Fruit fly (Drosophila melanogaster) whole organism, embryonic: ENCODE data around the gene Hs6st.
A peak's percentile ranks its signal among the peaks of the same experiment; 100 is the strongest.

ENCODE experiments used
- Atf6 ChIP-seq: fragments of 200-800 bp; sonication (Bioruptor generic); IDR thresholded peaks from 2 replicates; pipeline ENCODE4 v1.3.6; 2022; ENCODE audit warnings: missing biosample characterization, missing genetic modification characterization
- Awh ChIP-seq: fragments of 200-800 bp; sonication (Bioruptor generic); IDR thresholded peaks from 2 replicates; pipeline ENCODE4, ENCODE4 v1.3.6; 2022; ENCODE audit warnings: missing biosample characterization, missing genetic modification characterization
- CG10209 ChIP-seq: fragments of 200-800 bp; sonication (Bioruptor generic); optimal IDR thresholded peaks from 3 replicates; lab custom pipeline; 2017; ENCODE audit warnings: missing biosample characterization, mild to moderate bottlenecking, missing genetic modification characterization, missing genetic modification reagents
- CG1024 ChIP-seq: fragments of 200-800 bp; sonication (Bioruptor generic); IDR thresholded peaks from 2 replicates; pipeline ENCODE4 v1.3.6; 2022; ENCODE audit warnings: missing biosample characterization, missing genetic modification characterization
- CG10366 ChIP-seq: fragments of 200-800 bp; sonication (Bioruptor generic); IDR thresholded peaks from 2 replicates; pipeline ENCODE4 v1.3.6; 2022; ENCODE audit warnings: missing biosample characterization, missing genetic modification characterization
- CG12236 ChIP-seq: fragments of 200-800 bp; sonication (Bioruptor generic); optimal IDR thresholded peaks from 2 replicates; lab custom pipeline; 2016; ENCODE audit warnings: missing biosample characterization, missing genetic modification characterization
- CG15696 ChIP-seq: fragments of 200-800 bp; sonication (Bioruptor generic); optimal IDR thresholded peaks from 2 replicates; lab custom pipeline; 2019; ENCODE audit warnings: missing biosample characterization, mild to moderate bottlenecking, missing genetic modification characterization, moderate library complexity
- CG1603 ChIP-seq: fragments of 200-800 bp; sonication (Bioruptor generic); optimal IDR thresholded peaks from 2 replicates; lab custom pipeline; 2019; ENCODE audit warnings: missing biosample characterization, mild to moderate bottlenecking, missing genetic modification characterization, moderate library complexity
- CG16813 ChIP-seq: fragments of 200-800 bp; sonication (Bioruptor generic); IDR thresholded peaks from 3 replicates; pipeline ENCODE4 v1.3.6; 2022; ENCODE audit warnings: missing biosample characterization, missing genetic modification characterization; ENCODE audit not compliant: partially characterized antibody
- CG17385 ChIP-seq: fragments of 200-800 bp; sonication (Bioruptor generic); optimal IDR thresholded peaks from 3 replicates; lab custom pipeline; 2018; ENCODE audit warnings: missing biosample characterization, mild to moderate bottlenecking, missing genetic modification characterization
- CG2120 ChIP-seq: fragments of 200-800 bp; sonication (Bioruptor generic); optimal IDR thresholded peaks from 3 replicates; lab custom pipeline; 2016; ENCODE audit warnings: missing biosample characterization, missing genetic modification characterization
- CG2889 ChIP-seq: fragments of 200-800 bp; sonication (Bioruptor generic); IDR thresholded peaks from 3 replicates; pipeline ENCODE4 v1.3.6; 2022; ENCODE audit warnings: missing biosample characterization, missing genetic modification characterization
- CG3163 ChIP-seq: fragments of 200-800 bp; sonication (Bioruptor generic); optimal IDR thresholded peaks from 3 replicates; lab custom pipeline; 2016; ENCODE audit warnings: missing biosample characterization, missing genetic modification characterization
- CG4328 ChIP-seq: fragments of 200-800 bp; sonication (Bioruptor generic); optimal IDR thresholded peaks from 3 replicates; lab custom pipeline; 2017; ENCODE audit warnings: missing biosample characterization, missing genetic modification reagents, missing genetic modification characterization
- CG4360 ChIP-seq: fragments of 200-800 bp; sonication (Bioruptor generic); IDR thresholded peaks from 2 replicates; pipeline ENCODE4 v1.3.6; 2022; ENCODE audit warnings: missing biosample characterization, missing genetic modification characterization
- CG6272 ChIP-seq: fragments of 200-800 bp; sonication (Bioruptor generic); IDR thresholded peaks from 2 replicates; pipeline ENCODE4 v1.3.6; 2022; ENCODE audit warnings: missing biosample characterization, missing genetic modification characterization
- CG7928 ChIP-seq: fragments of 200-800 bp; sonication (Bioruptor generic); optimal IDR thresholded peaks from 2 replicates; lab custom pipeline; 2017; ENCODE audit warnings: missing biosample characterization, mild to moderate bottlenecking, missing genetic modification characterization
- CG9609 ChIP-seq: fragments of 200-800 bp; sonication (Bioruptor generic); optimal IDR thresholded peaks from 3 replicates; lab custom pipeline; 2016; ENCODE audit warnings: missing biosample characterization, missing genetic modification characterization
- Dfd ChIP-seq, 2 experiments: fragments of >200 bp; optimal IDR thresholded peaks; 2 replicates each; lab custom pipeline; 2017; ENCODE audit warnings: missing biosample characterization in 2 of 2, missing genetic modification characterization in 2 of 2
- Dref ChIP-seq: fragments of 200-800 bp; sonication (Bioruptor generic); IDR thresholded peaks from 2 replicates; pipeline ENCODE4 v1.3.6; 2022; ENCODE audit warnings: missing biosample characterization, missing genetic modification characterization
- Ets97D ChIP-seq: fragments of 200-800 bp; sonication (Bioruptor generic); optimal IDR thresholded peaks from 3 replicates; lab custom pipeline; 2016; ENCODE audit warnings: missing biosample characterization, missing genetic modification characterization
- HLH4C ChIP-seq: fragments of 200-800 bp; sonication (Bioruptor generic); IDR thresholded peaks from 3 replicates; pipeline ENCODE4 v1.3.6; 2022; ENCODE audit warnings: missing biosample characterization, missing genetic modification characterization; ENCODE audit not compliant: partially characterized antibody
- HmgZ ChIP-seq: fragments of 200-800 bp; sonication (Bioruptor generic); optimal IDR thresholded peaks from 2 replicates; lab custom pipeline; 2018; ENCODE audit warnings: missing biosample characterization, mild to moderate bottlenecking, missing genetic modification characterization
- Side ChIP-seq: fragments of 200-800 bp; sonication (Bioruptor generic); optimal IDR thresholded peaks from 2 replicates; lab custom pipeline; 2016; ENCODE audit warnings: missing biosample characterization, missing genetic modification characterization
- Sox100B ChIP-seq: fragments of 200-800 bp; sonication (Bioruptor generic); optimal IDR thresholded peaks from 3 replicates; lab custom pipeline; 2018; ENCODE audit warnings: missing biosample characterization, mild to moderate bottlenecking, missing genetic modification characterization
- Sry-β ChIP-seq: fragments of 200-800 bp; sonication (Bioruptor generic); optimal IDR thresholded peaks from 2 replicates; lab custom pipeline; 2018; ENCODE audit warnings: missing biosample characterization, mild to moderate bottlenecking, missing genetic modification characterization, moderate library complexity
- Xbp1 ChIP-seq: fragments of 200-800 bp; sonication (Bioruptor generic); optimal IDR thresholded peaks from 3 replicates; lab custom pipeline; 2016; ENCODE audit warnings: missing biosample characterization, mild to moderate bottlenecking, missing genetic modification characterization
- amos ChIP-seq: fragments of 200-800 bp; sonication (Bioruptor generic); IDR thresholded peaks from 2 replicates; pipeline ENCODE4 v1.3.6; 2022; ENCODE audit warnings: missing biosample characterization, missing genetic modification characterization; ENCODE audit not compliant: partially characterized antibody
- ash1 ChIP-seq: fragments of 200-800 bp; sonication (Bioruptor generic); optimal IDR thresholded peaks from 2 replicates; lab custom pipeline; 2018; ENCODE audit warnings: missing biosample characterization, mild to moderate bottlenecking, missing genetic modification characterization
- cato ChIP-seq: fragments of 200-800 bp; sonication (Bioruptor generic); optimal IDR thresholded peaks from 2 replicates; lab custom pipeline; 2016; ENCODE audit warnings: missing biosample characterization, missing genetic modification characterization, borderline replicate concordance
- dati ChIP-seq: fragments of 200-800 bp; sonication (Bioruptor generic); IDR thresholded peaks from 2 replicates; pipeline ENCODE4 v1.3.6; 2022; ENCODE audit warnings: missing biosample characterization, missing genetic modification characterization
- emc ChIP-seq: fragments of 200-800 bp; sonication (Bioruptor generic); optimal IDR thresholded peaks from 2 replicates; lab custom pipeline; 2016; ENCODE audit warnings: missing biosample characterization, missing genetic modification characterization
- ems ChIP-seq: fragments of 200-800 bp; sonication (Bioruptor generic); optimal IDR thresholded peaks from 3 replicates; lab custom pipeline; 2016; ENCODE audit warnings: missing biosample characterization, missing genetic modification characterization
- ewg ChIP-seq: fragments of 200-800 bp; sonication (Bioruptor generic); optimal IDR thresholded peaks from 3 replicates; lab custom pipeline; 2017; ENCODE audit warnings: mild to moderate bottlenecking, missing biosample characterization, missing genetic modification reagents, missing genetic modification characterization
- eyg ChIP-seq: fragments of 200-800 bp; sonication (Bioruptor generic); optimal IDR thresholded peaks from 3 replicates; lab custom pipeline; 2016; ENCODE audit warnings: missing biosample characterization, missing genetic modification characterization
- hb ChIP-seq: fragments of 200-800 bp; sonication (Bioruptor generic); IDR thresholded peaks from 3 replicates; pipeline ENCODE4 v1.3.6; 2022; ENCODE audit warnings: missing biosample characterization, missing genetic modification characterization; ENCODE audit not compliant: partially characterized antibody
- her ChIP-seq: fragments of 200-800 bp; sonication (Bioruptor generic); optimal IDR thresholded peaks from 2 replicates; lab custom pipeline; 2016; ENCODE audit warnings: missing biosample characterization, missing genetic modification characterization
- hkb ChIP-seq, 2 experiments: fragments of 200-800 bp in 1 of 2; fragments of >200 bp in 1 of 2; sonication (Bioruptor generic) in 1 of 2; IDR thresholded peaks in 1 of 2; optimal IDR thresholded peaks in 1 of 2; 2 replicates each; pipeline versions ENCODE4 v1.3.6 to Lab custom; 2017 to 2022; ENCODE audit warnings: missing biosample characterization in 1 of 2, missing genetic modification characterization in 1 of 2
- kay ChIP-seq: fragments of 200-800 bp; sonication (Bioruptor generic); optimal IDR thresholded peaks from 2 replicates; lab custom pipeline; 2016; ENCODE audit warnings: missing biosample characterization, missing genetic modification characterization
- maf-S ChIP-seq: fragments of 200-800 bp; sonication (Bioruptor generic); optimal IDR thresholded peaks from 2 replicates; lab custom pipeline; 2016; ENCODE audit warnings: missing biosample characterization, missing genetic modification characterization
- mam ChIP-seq: fragments of 200-800 bp; sonication (Bioruptor generic); optimal IDR thresholded peaks from 3 replicates; lab custom pipeline; 2016; ENCODE audit warnings: missing biosample characterization, missing genetic modification characterization
- oc ChIP-seq: fragments of 200-800 bp; sonication (Bioruptor generic); optimal IDR thresholded peaks from 2 replicates; lab custom pipeline; 2018; ENCODE audit warnings: missing biosample characterization, mild to moderate bottlenecking, missing genetic modification characterization, moderate library complexity
- p53 ChIP-seq: fragments of 200-800 bp; sonication (Bioruptor generic); optimal IDR thresholded peaks from 2 replicates; lab custom pipeline; 2016; ENCODE audit warnings: missing biosample characterization, missing genetic modification characterization
- pho ChIP-seq: fragments of 200-800 bp; sonication (Bioruptor generic); optimal IDR thresholded peaks from 2 replicates; lab custom pipeline; 2016; ENCODE audit warnings: missing biosample characterization, missing genetic modification characterization
- psq ChIP-seq: fragments of 200-800 bp; sonication (Bioruptor generic); optimal IDR thresholded peaks from 2 replicates; lab custom pipeline; 2017; ENCODE audit warnings: missing biosample characterization, missing genetic modification characterization
- rib ChIP-seq: fragments of 200-800 bp; sonication (Bioruptor generic); IDR thresholded peaks from 2 replicates; pipeline ENCODE4 v1.3.6; 2022; ENCODE audit warnings: missing biosample characterization, missing genetic modification characterization
- sug ChIP-seq: fragments of 200-800 bp; optimal IDR thresholded peaks from 2 replicates; lab custom pipeline; 2019; ENCODE audit warnings: missing biosample characterization, mild to moderate bottlenecking, missing genetic modification characterization, moderate library complexity
- tap ChIP-seq: fragments of 200-800 bp; optimal IDR thresholded peaks from 3 replicates; lab custom pipeline; 2019; ENCODE audit warnings: missing biosample characterization, mild to moderate bottlenecking, missing genetic modification characterization, moderate library complexity
- tio ChIP-seq: fragments of 200-800 bp; sonication (Bioruptor generic); optimal IDR thresholded peaks from 2 replicates; lab custom pipeline; 2017; ENCODE audit warnings: missing biosample characterization, missing genetic modification characterization, inconsistent platforms
- zen ChIP-seq: fragments of 200-800 bp; sonication (Bioruptor generic); optimal IDR thresholded peaks from 3 replicates; lab custom pipeline; 2018; ENCODE audit warnings: missing biosample characterization, mild to moderate bottlenecking, missing genetic modification characterization, moderate library complexity

The Hs6st gene

DNA sequence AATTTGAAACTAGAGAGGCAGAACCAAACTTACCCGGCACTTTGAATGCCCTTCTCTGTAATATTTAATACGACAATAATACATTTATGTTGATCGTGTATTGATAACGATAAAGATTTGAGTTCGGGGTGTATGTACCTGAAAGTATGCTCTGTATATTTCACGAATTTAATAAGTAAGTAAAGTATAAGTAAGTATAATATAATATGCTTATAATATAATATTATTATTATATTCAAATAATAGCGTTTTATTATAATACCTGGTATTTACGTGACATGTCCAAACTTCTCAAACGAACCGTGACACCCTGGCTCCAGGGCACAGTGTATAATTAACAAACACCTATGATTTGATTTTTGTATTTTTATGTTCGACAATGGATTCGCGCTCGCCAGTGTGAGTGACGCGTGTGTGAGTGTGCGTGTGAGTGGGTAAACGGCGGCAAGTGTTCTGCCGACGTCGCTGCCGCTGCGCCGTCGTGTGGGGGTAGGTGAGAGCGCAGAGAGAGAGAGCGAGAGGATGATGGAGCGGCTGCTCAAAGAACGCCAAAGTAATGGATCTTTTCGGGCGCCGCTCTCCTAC, 118.6 kb downstream of the Hs6st start (continued):
- peak; percentile 40 for TF ChIP-seq zen
- TF ChIP-seq CG10366 (GFP tag; lab: Robert Waterston, UW): peak; percentile 46; the same call in 1 of the 2 replicates
- TF ChIP-seq CG9609 (GFP tag; lab: Kevin White, UChicago): peak; percentile 2
- peak; percentile 59 for TF ChIP-seq Xbp1
- peak; percentile 18 for TF ChIP-seq CG15696
- peak; percentile 64 for TF ChIP-seq CG17385 (GFP tag; lab: Kevin White, UChicago)
- TF ChIP-seq CG10209 (GFP tag; lab: Kevin White, UChicago): peak; percentile 80
- no peak for TF ChIP-seq CG12236
- TF ChIP-seq Ets97D (GFP tag; lab: Kevin White, UChicago): no peak
- TF ChIP-seq CG16813 (GFP tag; lab: Robert Waterston, UW): no peak
- TF ChIP-seq Side (GFP tag; lab: Kevin White, UChicago): no peak
- no peak for TF ChIP-seq p53 (GFP tag; lab: Kevin White, UChicago)
- TF ChIP-seq CG1603: no peak
- no peak for TF ChIP-seq Dref (GFP tag; lab: Robert Waterston, UW)
- peak; percentile 67 for TF ChIP-seq tap (tag; lab: Kevin White, UChicago)
- TF ChIP-seq HmgZ (tag; lab: Kevin White, UChicago): peak; percentile 48
- no peak for TF ChIP-seq rib (GFP tag; lab: Robert Waterston, UW)
- peak; percentile 83 for TF ChIP-seq Sox100B
- 0 out of 3 replicates have a peak, but pooled peaks have one; percentile 17 for TF ChIP-seq CG2889 (GFP tag; lab: Robert Waterston, UW)
- no peak for TF ChIP-seq psq (GFP tag; lab: Kevin White, UChicago)
- 0 out of 2 replicates have a peak, but pooled peaks have one; percentile 6 for TF ChIP-seq CG6272
- TF ChIP-seq CG2120: peak; percentile 70
- TF ChIP-seq ewg (GFP tag; lab: Kevin White, UChicago): peak; percentile 43
- no peak for TF ChIP-seq hb (GFP tag; lab: Robert Waterston, UW)
- TF ChIP-seq mam (GFP tag; lab: Kevin White, UChicago): no peak
- no peak for TF ChIP-seq hkb (optimal IDR thresholded peaks at IDR 0.05; lab: Kevin White, UChicago)
- TF ChIP-seq hkb (GFP tag; IDR thresholded peaks at IDR 0.05; lab: Robert Waterston, UW): peak; percentile 66
- TF ChIP-seq ems (GFP tag; lab: Kevin White, UChicago): no peak
- no peak for TF ChIP-seq Awh (GFP tag; lab: Robert Waterston, UW)
- TF ChIP-seq HLH4C (GFP tag; lab: Robert Waterston, UW): no peak
- TF ChIP-seq Dfd (GFP tag; optimal IDR thresholded peaks at IDR 0.05; lab: Kevin White, UChicago): no peak
- TF ChIP-seq amos (GFP tag; lab: Robert Waterston, UW): no peak
- no peak for TF ChIP-seq CG4360 (GFP tag; lab: Robert Waterston, UW)
- peak; percentile 60 for TF ChIP-seq sug (tag; lab: Kevin White, UChicago)
- no peak for TF ChIP-seq Sry-β
- TF ChIP-seq CG4328 (GFP tag; lab: Kevin White, UChicago): peak; percentile 6
- peak; percentile 15 for TF ChIP-seq eyg (GFP tag; lab: Kevin White, UChicago)
- peak; percentile 12 for TF ChIP-seq emc (GFP tag; lab: Kevin White, UChicago)
- TF ChIP-seq her (GFP tag; lab: Kevin White, UChicago): no peak
- no peak for TF ChIP-seq maf-S (GFP tag; lab: Kevin White, UChicago)
- no peak for TF ChIP-seq pho
- no peak for TF ChIP-seq dati
- peak; percentile 64; the same call in 1 of the 2 replicates for TF ChIP-seq Atf6 (GFP tag; lab: Robert Waterston, UW)
- TF ChIP-seq ash1: no peak
- peak; percentile 36 for TF ChIP-seq oc (tag; lab: Kevin White, UChicago)
- peak; percentile 50 for TF ChIP-seq CG7928 (GFP tag; lab: Kevin White, UChicago)
- TF ChIP-seq kay (GFP tag; lab: Kevin White, UChicago): peak; percentile 13
- TF ChIP-seq cato: peak; percentile 6
- no peak for TF ChIP-seq CG3163 (GFP tag; lab: Kevin White, UChicago)
- peak; percentile 48 for TF ChIP-seq tio (GFP tag; lab: Kevin White, UChicago)
- TF ChIP-seq CG1024 (GFP tag; lab: Robert Waterston, UW): no peak
